Fruit fly (Drosophila melanogaster) whole organism, embryonic: ENCODE measurements around the gene dysc.

Source experiments
- Atf6 ChIP-seq: fragments of 200-800 bp; sonication (Bioruptor generic); IDR thresholded peaks from 2 replicates; pipeline ENCODE4 v1.3.6; 2022; ENCODE audit warnings: missing biosample characterization, missing genetic modification characterization
- Bteb2 ChIP-seq: fragments of 200-800 bp; sonication (Bioruptor generic); optimal IDR thresholded peaks from 2 replicates; lab custom pipeline; 2016; ENCODE audit warnings: missing biosample characterization, missing genetic modification characterization
- CG10274 ChIP-seq: fragments of 200-800 bp; sonication (Bioruptor generic); optimal IDR thresholded peaks from 3 replicates; lab custom pipeline; 2017; ENCODE audit warnings: missing biosample characterization, mild to moderate bottlenecking, missing genetic modification characterization
- CG10565 ChIP-seq: fragments of 200-800 bp; sonication (Bioruptor generic); optimal IDR thresholded peaks from 3 replicates; lab custom pipeline; 2016; ENCODE audit warnings: missing biosample characterization, mild to moderate bottlenecking, missing genetic modification characterization
- CG10654 ChIP-seq: fragments of 200-800 bp; sonication (Bioruptor generic); optimal IDR thresholded peaks from 2 replicates; lab custom pipeline; 2016; ENCODE audit warnings: missing biosample characterization, missing genetic modification characterization
- CG11723 ChIP-seq: fragments of 200-800 bp; sonication (Bioruptor generic); optimal IDR thresholded peaks from 2 replicates; lab custom pipeline; 2017; ENCODE audit warnings: missing biosample characterization, mild to moderate bottlenecking, missing genetic modification characterization
- CG12104 ChIP-seq: fragments of 200-800 bp; sonication (Bioruptor generic); optimal IDR thresholded peaks from 3 replicates; lab custom pipeline; 2016; ENCODE audit warnings: missing biosample characterization, missing genetic modification characterization
- CG12299 ChIP-seq: fragments of 200-800 bp; sonication (Bioruptor generic); optimal IDR thresholded peaks from 2 replicates; lab custom pipeline; 2018; ENCODE audit warnings: missing biosample characterization, mild to moderate bottlenecking, missing genetic modification characterization
- CG1233 ChIP-seq: fragments of 200-800 bp; sonication (Bioruptor generic); optimal IDR thresholded peaks from 4 replicates; lab custom pipeline; 2018; ENCODE audit warnings: missing biosample characterization, mild to moderate bottlenecking, missing genetic modification characterization
- CG12659 ChIP-seq: fragments of 200-800 bp; sonication (Bioruptor generic); optimal IDR thresholded peaks from 3 replicates; lab custom pipeline; 2017; ENCODE audit warnings: mild to moderate bottlenecking, missing biosample characterization, missing genetic modification reagents, missing genetic modification characterization
- CG14667 ChIP-seq: fragments of 200-800 bp; sonication (Bioruptor generic); IDR thresholded peaks from 2 replicates; pipeline ENCODE4 v1.3.6; 2022; ENCODE audit warnings: missing biosample characterization, missing genetic modification characterization
- CG14710 ChIP-seq: fragments of 200-800 bp; sonication (Bioruptor generic); optimal IDR thresholded peaks from 3 replicates; lab custom pipeline; 2019; ENCODE audit warnings: missing biosample characterization, mild to moderate bottlenecking, missing genetic modification characterization, moderate library complexity
- CG16779 ChIP-seq: fragments of 200-800 bp; sonication (Bioruptor generic); IDR thresholded peaks from 2 replicates; pipeline ENCODE4 v1.3.6; 2022; ENCODE audit warnings: missing biosample characterization, missing genetic modification characterization
- CG2120 ChIP-seq: fragments of 200-800 bp; sonication (Bioruptor generic); optimal IDR thresholded peaks from 3 replicates; lab custom pipeline; 2016; ENCODE audit warnings: missing biosample characterization, missing genetic modification characterization
- CG30020 ChIP-seq: fragments of 200-800 bp; optimal IDR thresholded peaks from 2 replicates; lab custom pipeline; 2019; ENCODE audit warnings: missing biosample characterization, mild to moderate bottlenecking, missing genetic modification characterization, moderate library complexity
- CG30403 ChIP-seq: fragments of 200-800 bp; sonication (Bioruptor generic); optimal IDR thresholded peaks from 3 replicates; lab custom pipeline; 2016; ENCODE audit warnings: missing biosample characterization, missing genetic modification characterization
- CG4854 ChIP-seq: fragments of 200-800 bp; sonication (Bioruptor generic); optimal IDR thresholded peaks from 2 replicates; lab custom pipeline; 2016; ENCODE audit warnings: missing biosample characterization, missing genetic modification characterization, inconsistent platforms
- CG6813 ChIP-seq: fragments of 200-800 bp; sonication (Bioruptor generic); optimal IDR thresholded peaks from 2 replicates; lab custom pipeline; 2017; ENCODE audit warnings: missing biosample characterization, missing genetic modification characterization, mild to moderate bottlenecking, moderate library complexity, missing genetic modification reagents
- CG7271 ChIP-seq: fragments of 200-800 bp; sonication (Bioruptor generic); optimal IDR thresholded peaks from 2 replicates; lab custom pipeline; 2018; ENCODE audit warnings: missing biosample characterization, mild to moderate bottlenecking, missing genetic modification characterization, moderate library complexity
- CG8281 ChIP-seq: fragments of 200-800 bp; sonication (Bioruptor generic); optimal IDR thresholded peaks from 2 replicates; lab custom pipeline; 2018; ENCODE audit warnings: missing biosample characterization, mild to moderate bottlenecking, missing genetic modification characterization, moderate library complexity
- CTCF ChIP-seq: fragments of 200-800 bp; sonication (Bioruptor generic); optimal IDR thresholded peaks from 2 replicates; lab custom pipeline; 2017; ENCODE audit warnings: missing biosample characterization, mild to moderate bottlenecking, missing genetic modification characterization, moderate library complexity
- Chrac-16 ChIP-seq: fragments of 200-800 bp; sonication (Bioruptor generic); optimal IDR thresholded peaks from 3 replicates; lab custom pipeline; 2016; ENCODE audit warnings: missing biosample characterization, missing genetic modification characterization
- D19B ChIP-seq: fragments of 200-800 bp; sonication (Bioruptor generic); optimal IDR thresholded peaks from 2 replicates; lab custom pipeline; 2017; ENCODE audit warnings: missing biosample characterization, mild to moderate bottlenecking, missing genetic modification characterization
- Dll ChIP-seq: fragments of 200-800 bp; sonication (Bioruptor generic); IDR thresholded peaks from 4 replicates; pipeline ENCODE4 v1.3.6; 2022; ENCODE audit warnings: missing biosample characterization, missing genetic modification characterization; ENCODE audit not compliant: partially characterized antibody
- Dp ChIP-seq: fragments of 200-800 bp; sonication (Bioruptor generic); optimal IDR thresholded peaks from 2 replicates; lab custom pipeline; 2018; ENCODE audit warnings: missing biosample characterization, mild to moderate bottlenecking, missing genetic modification characterization, moderate library complexity
- GATAe ChIP-seq: fragments of 200-800 bp; sonication (Bioruptor generic); conservative IDR thresholded peaks from 2 replicates; pipeline ENCODE4 v1.3.6; 2022; ENCODE audit warnings: missing biosample characterization, missing genetic modification characterization
- HLHmδ ChIP-seq: fragments of 200-800 bp; sonication (Bioruptor generic); optimal IDR thresholded peaks from 2 replicates; lab custom pipeline; 2018; ENCODE audit warnings: missing biosample characterization, mild to moderate bottlenecking, missing genetic modification characterization, moderate library complexity
- Lhr ChIP-seq: fragments of 200-800 bp; sonication (Bioruptor generic); optimal IDR thresholded peaks from 3 replicates; lab custom pipeline; 2017; ENCODE audit warnings: mild to moderate bottlenecking, missing biosample characterization, missing genetic modification reagents, missing genetic modification characterization
- Myb ChIP-seq: fragments of 200-800 bp; sonication (Bioruptor generic); optimal IDR thresholded peaks from 2 replicates; lab custom pipeline; 2016; ENCODE audit warnings: missing biosample characterization, missing genetic modification characterization
- Neu2 ChIP-seq: fragments of 200-800 bp; sonication (Bioruptor generic); optimal IDR thresholded peaks from 3 replicates; lab custom pipeline; 2016; ENCODE audit warnings: missing biosample characterization, missing genetic modification characterization, borderline replicate concordance
- br ChIP-seq: fragments of >200 bp; optimal IDR thresholded peaks from 2 replicates; lab custom pipeline; 2017
- ci ChIP-seq: fragments of 200-800 bp; sonication (Bioruptor generic); IDR thresholded peaks from 3 replicates; pipeline ENCODE4 v1.3.6; 2022; ENCODE audit warnings: missing biosample characterization, missing genetic modification characterization
- crc ChIP-seq: fragments of 200-800 bp; sonication (Bioruptor generic); optimal IDR thresholded peaks from 2 replicates; lab custom pipeline; 2016; ENCODE audit warnings: missing biosample characterization, missing genetic modification characterization
- cwo ChIP-seq: fragments of 200-800 bp; sonication (Bioruptor generic); optimal IDR thresholded peaks from 3 replicates; lab custom pipeline; 2017; ENCODE audit warnings: missing biosample characterization, missing genetic modification characterization, mild to moderate bottlenecking, moderate library complexity, missing genetic modification reagents
- emc ChIP-seq: fragments of 200-800 bp; sonication (Bioruptor generic); optimal IDR thresholded peaks from 2 replicates; lab custom pipeline; 2016; ENCODE audit warnings: missing biosample characterization, missing genetic modification characterization
- exex ChIP-seq: fragments of 200-800 bp; sonication (Bioruptor generic); optimal IDR thresholded peaks from 4 replicates; lab custom pipeline; 2018; ENCODE audit warnings: missing biosample characterization, mild to moderate bottlenecking, missing genetic modification characterization, moderate library complexity
- grau ChIP-seq: fragments of 200-800 bp; optimal IDR thresholded peaks from 3 replicates; lab custom pipeline; 2019; ENCODE audit warnings: missing biosample characterization, mild to moderate bottlenecking, missing genetic modification characterization, moderate library complexity
- jing ChIP-seq: fragments of 200-800 bp; sonication (Bioruptor generic); optimal IDR thresholded peaks from 2 replicates; lab custom pipeline; 2018; ENCODE audit warnings: missing biosample characterization, mild to moderate bottlenecking, missing genetic modification characterization
- lola ChIP-seq, 3 experiments: fragments of >200 bp in 2 of 3; fragments of 200-800 bp in 1 of 3; sonication (Bioruptor generic) in 1 of 3; optimal IDR thresholded peaks; 2 replicates each; lab custom pipeline; 2017 to 2019; ENCODE audit warnings: missing biosample characterization in 3 of 3, missing genetic modification characterization in 3 of 3, mild to moderate bottlenecking in 1 of 3, moderate library complexity in 1 of 3
- mld ChIP-seq: fragments of 200-800 bp; sonication (Bioruptor generic); IDR thresholded peaks from 3 replicates; pipeline ENCODE4 v1.3.6; 2022; ENCODE audit warnings: missing biosample characterization, missing genetic modification characterization; ENCODE audit not compliant: partially characterized antibody
- nau ChIP-seq: fragments of 200-800 bp; sonication (Bioruptor generic); optimal IDR thresholded peaks from 3 replicates; lab custom pipeline; 2017; ENCODE audit warnings: missing biosample characterization, mild to moderate bottlenecking, missing genetic modification characterization, missing genetic modification reagents
- pzg ChIP-seq: fragments of 200-800 bp; sonication (Bioruptor generic); optimal IDR thresholded peaks from 3 replicates; lab custom pipeline; 2018; ENCODE audit warnings: missing biosample characterization, mild to moderate bottlenecking, missing genetic modification characterization, moderate library complexity
- repo ChIP-seq: fragments of 200-800 bp; sonication (Bioruptor generic); optimal IDR thresholded peaks from 2 replicates; lab custom pipeline; 2016; ENCODE audit warnings: missing biosample characterization, missing genetic modification characterization
- rib ChIP-seq: fragments of 200-800 bp; sonication (Bioruptor generic); IDR thresholded peaks from 2 replicates; pipeline ENCODE4 v1.3.6; 2022; ENCODE audit warnings: missing biosample characterization, missing genetic modification characterization
- schlank ChIP-seq: fragments of 200-800 bp; sonication (Bioruptor generic); optimal IDR thresholded peaks from 2 replicates; lab custom pipeline; 2018; ENCODE audit warnings: missing biosample characterization, mild to moderate bottlenecking, missing genetic modification characterization
- sens ChIP-seq: fragments of 200-800 bp; sonication (Bioruptor generic); peaks from one replicate; lab custom pipeline; 2016; ENCODE audit warnings: missing biosample characterization, missing genetic modification characterization
- sima ChIP-seq: fragments of 200-800 bp; sonication (Bioruptor generic); optimal IDR thresholded peaks from 2 replicates; lab custom pipeline; 2016; ENCODE audit warnings: missing biosample characterization, missing genetic modification characterization
- tna ChIP-seq: fragments of 200-800 bp; sonication (Bioruptor generic); IDR thresholded peaks from 2 replicates; pipeline ENCODE4 v1.3.6; 2022; ENCODE audit warnings: missing biosample characterization, missing genetic modification characterization; ENCODE audit not compliant: partially characterized antibody
- twi ChIP-seq: fragments of 200-800 bp; optimal IDR thresholded peaks from 2 replicates; lab custom pipeline; 2019; ENCODE audit warnings: missing biosample characterization, mild to moderate bottlenecking, missing genetic modification characterization, moderate library complexity
- unpg ChIP-seq: fragments of 200-800 bp; sonication (Bioruptor generic); optimal IDR thresholded peaks from 3 replicates; lab custom pipeline; 2018; ENCODE audit warnings: missing biosample characterization, mild to moderate bottlenecking, missing genetic modification characterization, moderate library complexity
- vfl ChIP-seq: fragments of 200-800 bp; sonication (Bioruptor generic); optimal IDR thresholded peaks from 2 replicates; lab custom pipeline; 2016; ENCODE audit warnings: missing biosample characterization, missing genetic modification characterization

The dysc gene

dm6 chr3L:13949440-13950066 lies 46.5 kb upstream of the dysc start (continued):
- TF ChIP-seq crc (no peak), Bteb2 (GFP tag; lab: Kevin White, UChicago) (no peak), exex (no peak), jing (GFP tag; lab: Kevin White, UChicago) (no peak), GATAe (GFP tag; lab: Robert Waterston, UW) (no peak), tna (GFP tag; lab: Robert Waterston, UW) (no peak), CG6813 (no peak), CG11723 (GFP tag; lab: Kevin White, UChicago) (no peak), emc (no peak), grau (no peak), CG10274 (GFP tag; lab: Kevin White, UChicago) (no peak), Chrac-16 (GFP tag; lab: Kevin White, UChicago) (peak; percentile 0), Dll (no peak), rib (GFP tag; lab: Robert Waterston, UW) (no peak), CG16779 (no peak), CG14667 (GFP tag; lab: Robert Waterston, UW) (no peak), sens (GFP tag; lab: Kevin White, UChicago) (no peak), pzg (GFP tag; lab: Kevin White, UChicago) (no peak), CG12299 (tag; lab: Kevin White, UChicago) (no peak), CTCF (GFP tag; lab: Kevin White, UChicago) (no peak), cwo (GFP tag; lab: Kevin White, UChicago) (no peak), lola (GFP tag; optimal IDR thresholded peaks at IDR 0.05; lab: Kevin White, UChicago) (no peak), D19B (GFP tag; lab: Kevin White, UChicago) (no peak), CG12659 (GFP tag; lab: Kevin White, UChicago) (no peak), CG1233 (GFP tag; lab: Kevin White, UChicago) (no peak), CG14710 (tag; lab: Kevin White, UChicago) (no peak), CG30020 (tag; lab: Kevin White, UChicago) (no peak), twi (tag; lab: Kevin White, UChicago) (no peak), repo (GFP tag; lab: Kevin White, UChicago) (no peak), Atf6 (GFP tag; lab: Robert Waterston, UW) (0 out of 2 replicates have a peak, but pooled peaks have one; percentile 25), br (lab: Kevin White, UChicago) (no peak), CG8281 (tag; lab: Kevin White, UChicago) (no peak), Myb (GFP tag; lab: Kevin White, UChicago) (no peak), Dp (GFP tag; lab: Kevin White, UChicago) (no peak), CG12104 (GFP tag; lab: Kevin White, UChicago) (no peak), CG4854 (GFP tag; lab: Kevin White, UChicago) (no peak), CG2120 (no peak), CG30403 (no peak), Neu2 (no peak), CG10654 (GFP tag; lab: Kevin White, UChicago) (no peak), HLHmδ (no peak), ci (GFP tag; lab: Robert Waterston, UW) (0 out of 3 replicates have a peak, but pooled peaks have one; percentile 51), vfl (GFP tag; lab: Kevin White, UChicago) (no peak), CG10565 (GFP tag; lab: Kevin White, UChicago) (no peak), sima (GFP tag; lab: Kevin White, UChicago) (no peak), CG7271 (tag; lab: Kevin White, UChicago) (no peak), mld (no peak), schlank (no peak), Lhr (GFP tag; lab: Kevin White, UChicago) (no peak), unpg (GFP tag; lab: Kevin White, UChicago) (no peak), nau (GFP tag; lab: Kevin White, UChicago) (no peak)
